Fruit fly (Drosophila melanogaster): Measurements from ENCODE around the gene Ald2.

Ald2 gene

DNA sequence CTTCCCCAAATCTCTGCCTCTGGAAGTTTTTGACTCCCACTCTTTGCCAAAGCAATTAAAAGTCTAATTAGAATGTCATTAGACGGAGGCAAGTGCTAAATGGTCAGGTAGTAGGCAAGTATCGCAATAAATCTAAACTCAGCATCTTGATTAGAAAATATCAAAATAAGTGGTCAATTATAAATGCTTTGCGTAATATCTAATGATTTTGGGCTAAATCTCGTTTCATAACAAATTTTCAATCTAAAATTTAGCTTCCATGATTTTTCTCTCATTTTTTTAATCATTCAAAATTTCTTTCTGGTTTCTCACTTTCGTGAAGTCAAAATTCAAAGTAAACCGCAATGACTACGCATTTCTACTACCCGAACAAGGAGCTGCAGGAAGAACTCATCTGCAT, at the start of gene Ald2:
Gene Ald2 (plus strand): TSS at position 301 of the 400 bp plus-strand sequence.
- TF ChIP-seq CrebA (GFP tag; optimal IDR thresholded peaks at IDR 0.05; ENCODE audit: borderline replicate concordance) = no peak
- TF ChIP-seq woc (GFP tag; optimal IDR thresholded peaks at IDR 0.05) = no peak
- TF ChIP-seq sv (GFP tag; optimal IDR thresholded peaks at IDR 0.05) = no peak
- no peak for TF ChIP-seq Jra (GFP tag; optimal IDR thresholded peaks at IDR 0.05)
- no peak for TF ChIP-seq rgr (GFP tag; optimal IDR thresholded peaks at IDR 0.05)
- no peak for TF ChIP-seq foxo (GFP tag; optimal IDR thresholded peaks at IDR 0.05)
- no peak for TF ChIP-seq fru (GFP tag; optimal IDR thresholded peaks at IDR 0.05)
- no peak for TF ChIP-seq Mio (GFP tag; optimal IDR thresholded peaks at IDR 0.05)
- TF ChIP-seq N (GFP tag; optimal IDR thresholded peaks at IDR 0.05) = no peak
- no peak for TF ChIP-seq Sp1 (GFP tag; optimal IDR thresholded peaks at IDR 0.05)
- no peak for TF ChIP-seq dl (GFP tag; optimal IDR thresholded peaks at IDR 0.05; ENCODE audit: insufficient read depth in 1 of 2, partially characterized antibody in 2 of 2)
- no peak for TF ChIP-seq lola (GFP tag; optimal IDR thresholded peaks at IDR 0.05)
- TF ChIP-seq br (GFP tag; optimal IDR thresholded peaks at IDR 0.05) = no peak
- TF ChIP-seq HLH106 (tag; optimal IDR thresholded peaks at IDR 0.05) = no peak
- TF ChIP-seq Rel (GFP tag; optimal IDR thresholded peaks at IDR 0.05) = no peak
- no peak for TF ChIP-seq Rel (tag; optimal IDR thresholded peaks at IDR 0.05)

dm6 chr3R:26403556-26403955, 10.3 kb upstream of the Ald2 start, which contains the start of gene ppk15:
Gene ppk15 (minus strand): TSS chr3R:26403656.
- no peak for TF ChIP-seq Jra (GFP tag; optimal IDR thresholded peaks at IDR 0.05)
- no peak for TF ChIP-seq Rel (GFP tag; optimal IDR thresholded peaks at IDR 0.05)
- no peak for TF ChIP-seq Rel (tag; optimal IDR thresholded peaks at IDR 0.05)
- TF ChIP-seq foxo (GFP tag; optimal IDR thresholded peaks at IDR 0.05) = no peak
- TF ChIP-seq psq (GFP tag; optimal IDR thresholded peaks at IDR 0.05) = no peak
- no peak for TF ChIP-seq brk (GFP tag; optimal IDR thresholded peaks at IDR 0.05)
- TF ChIP-seq N (GFP tag; optimal IDR thresholded peaks at IDR 0.05) = no peak
- no peak for TF ChIP-seq dsf (GFP tag; optimal IDR thresholded peaks at IDR 0.05; ENCODE audit: borderline replicate concordance)
- no peak for TF ChIP-seq usp (GFP tag; optimal IDR thresholded peaks at IDR 0.05)
- TF ChIP-seq Hnf4 (GFP tag; optimal IDR thresholded peaks at IDR 0.05) = no peak
- TF ChIP-seq CG9705 (GFP tag; optimal IDR thresholded peaks at IDR 0.05) = no peak
- no peak for TF ChIP-seq Abd-B (GFP tag; optimal IDR thresholded peaks at IDR 0.05)
- TF ChIP-seq Hr78 (GFP tag; optimal IDR thresholded peaks at IDR 0.05) = no peak

DNA sequence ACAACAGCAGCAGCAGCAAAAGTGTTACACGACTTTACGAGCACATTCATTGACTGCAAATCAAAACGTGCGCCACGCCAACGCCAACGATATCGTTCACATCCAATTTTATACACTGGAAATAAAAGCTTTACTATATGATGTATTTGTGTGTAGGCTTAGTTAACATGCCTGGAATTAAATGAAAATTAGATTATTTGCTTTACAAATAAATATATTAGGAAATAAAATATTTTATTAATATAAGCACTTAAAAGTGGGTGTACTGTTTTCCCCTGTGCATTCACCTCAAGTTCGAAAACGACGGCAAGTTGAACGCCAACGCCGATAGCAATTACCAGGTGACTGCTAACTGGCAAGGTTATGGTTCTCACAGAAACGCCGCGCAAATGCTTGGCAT, 4.1 kb upstream of the Ald2 start:
- TF ChIP-seq N (GFP tag; optimal IDR thresholded peaks at IDR 0.05) = no peak
- no peak for TF ChIP-seq tai (GFP tag; optimal IDR thresholded peaks at IDR 0.05)
- no peak for TF ChIP-seq foxo (GFP tag; optimal IDR thresholded peaks at IDR 0.05)
- no peak for TF ChIP-seq dsf (GFP tag; optimal IDR thresholded peaks at IDR 0.05; ENCODE audit: borderline replicate concordance)
- no peak for TF ChIP-seq psq (GFP tag; optimal IDR thresholded peaks at IDR 0.05)
- no peak for TF ChIP-seq rgr (GFP tag; optimal IDR thresholded peaks at IDR 0.05)
- TF ChIP-seq jim (GFP tag; optimal IDR thresholded peaks at IDR 0.05) = no peak
- no peak for TF ChIP-seq Myc (optimal IDR thresholded peaks at IDR 0.05)
- TF ChIP-seq Mio (GFP tag; optimal IDR thresholded peaks at IDR 0.05) = no peak

DNA sequence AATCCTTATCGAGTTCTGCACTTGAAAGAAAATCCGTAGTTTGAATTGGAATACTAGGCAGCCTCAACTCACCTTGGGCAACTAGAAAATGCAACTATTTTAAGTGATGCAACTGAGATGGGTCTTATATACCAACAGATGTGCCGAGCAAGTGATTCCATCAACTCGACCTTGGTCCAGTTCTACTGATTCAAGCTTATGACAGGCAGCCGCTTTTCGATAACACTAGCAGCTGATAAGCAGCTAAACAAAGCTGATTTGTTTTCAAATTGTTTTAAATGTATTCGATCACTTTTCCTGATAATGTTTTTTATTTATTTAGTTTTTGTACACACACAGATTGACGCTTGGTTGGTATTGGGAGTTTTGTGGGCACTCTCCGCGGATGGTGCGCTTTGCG, 11.1 kb downstream of the Ald2 start, which contains the start of gene CG6503:
Gene CG6503 (minus strand): TSS at position 101 of the 400 bp plus-strand sequence.
- no peak for TF ChIP-seq foxo (GFP tag; optimal IDR thresholded peaks at IDR 0.05)
- TF ChIP-seq sage (GFP tag; optimal IDR thresholded peaks at IDR 0.05) = no peak
- TF ChIP-seq woc (GFP tag; optimal IDR thresholded peaks at IDR 0.05) = no peak
- TF ChIP-seq rgr (GFP tag; optimal IDR thresholded peaks at IDR 0.05) = no peak
- no peak for TF ChIP-seq Dfd (GFP tag; optimal IDR thresholded peaks at IDR 0.05)
- no peak for TF ChIP-seq Dif (GFP tag; optimal IDR thresholded peaks at IDR 0.05; ENCODE audit: partially characterized antibody)
- no peak for TF ChIP-seq Sp1 (GFP tag; optimal IDR thresholded peaks at IDR 0.05)
- TF ChIP-seq lola (GFP tag; optimal IDR thresholded peaks at IDR 0.05) = no peak
- TF ChIP-seq Hnf4 (GFP tag; optimal IDR thresholded peaks at IDR 0.05) = no peak
- no peak for TF ChIP-seq GATAd (GFP tag; optimal IDR thresholded peaks at IDR 0.05)
- no peak for TF ChIP-seq Hr78 (GFP tag; optimal IDR thresholded peaks at IDR 0.05)
- no peak for TF ChIP-seq jim (GFP tag; optimal IDR thresholded peaks at IDR 0.05)
- no peak for TF ChIP-seq OdsH (GFP tag; optimal IDR thresholded peaks at IDR 0.05)

DNA sequence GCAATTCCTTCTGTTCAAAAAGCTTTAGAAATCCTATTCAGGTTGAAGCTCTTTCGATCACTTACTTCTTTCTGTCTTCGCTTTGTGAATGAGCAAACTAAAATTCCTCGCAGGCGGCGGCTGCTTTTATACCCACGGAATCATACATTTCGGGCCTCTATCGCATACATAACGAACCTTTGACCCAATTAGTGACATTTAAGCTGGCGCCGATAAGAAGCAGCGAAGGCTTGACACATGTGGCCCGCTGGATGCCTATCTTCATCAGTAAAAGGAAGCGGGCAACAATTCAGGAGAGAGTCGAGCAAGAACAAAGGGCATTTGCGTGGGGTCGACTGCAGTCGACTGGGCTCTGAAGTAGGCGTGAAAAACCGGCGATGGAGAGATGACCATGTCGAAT, 11.8 kb downstream of the Ald2 start, which contains the start of gene CG34291:
Gene CG34291 (minus strand): TSS at position 101 of the 400 bp plus-strand sequence.
- TF ChIP-seq foxo (GFP tag; optimal IDR thresholded peaks at IDR 0.05) = no peak
- no peak for TF ChIP-seq tai (GFP tag; optimal IDR thresholded peaks at IDR 0.05)

All from whole organism, wandering third instar larva.